Fruit fly (Drosophila melanogaster): ENCODE results near the gene CG32816.

dm6 chrX:406306-406705 is 64.2 kb downstream of the CG32816 start:
- TF ChIP-seq usp (GFP tag; optimal IDR thresholded peaks at IDR 0.05) (no peak), pan (optimal IDR thresholded peaks at IDR 0.05) (no peak), CG8478 (optimal IDR thresholded peaks at IDR 0.05) (no peak)
